Fruit fly (Drosophila melanogaster): ENCODE measurements around the gene CG7573.
A peak's percentile ranks its signal among the peaks of the same experiment; 100 is the strongest.

CG7573 gene

DNA sequence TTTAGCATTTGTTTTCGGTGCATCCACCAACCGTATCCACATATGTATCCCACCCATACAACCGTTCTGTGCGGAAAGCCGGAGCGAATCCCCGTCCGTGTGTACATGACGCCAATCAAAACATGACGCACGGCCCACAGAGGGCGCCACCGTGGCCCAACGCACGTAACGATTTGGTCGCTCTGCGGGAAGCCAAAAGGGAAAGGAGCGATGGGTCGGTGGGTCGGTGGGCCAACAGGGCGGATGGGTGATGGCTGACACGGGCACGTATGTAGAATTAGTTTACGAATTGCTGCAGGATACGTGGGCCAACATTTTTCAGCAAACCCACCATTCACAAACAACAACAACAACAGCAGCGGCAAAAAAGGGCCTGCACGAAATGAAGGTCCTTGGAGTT lies 47.2 kb downstream of the CG7573 start (continued):
- TF ChIP-seq E2f2 (GFP tag; IDR thresholded peaks at IDR 0.05): no peak; the same call in 1 of the 2 replicates
- TF ChIP-seq trh (GFP tag; optimal IDR thresholded peaks at IDR 0.05): no peak
- TF ChIP-seq sens-2 (GFP tag; IDR thresholded peaks at IDR 0.05): no peak
- no peak for TF ChIP-seq CkIIα-i1 (GFP tag; IDR thresholded peaks at IDR 0.05)
- TF ChIP-seq CG10267 (tag; optimal IDR thresholded peaks at IDR 0.05): no peak
- peak; percentile 24 for TF ChIP-seq nau (GFP tag; optimal IDR thresholded peaks at IDR 0.05)
- no peak for TF ChIP-seq CG13296 (GFP tag; optimal IDR thresholded peaks at IDR 0.05)
- TF ChIP-seq Usf (GFP tag; optimal IDR thresholded peaks at IDR 0.05): no peak
- no peak for TF ChIP-seq Sox100B (GFP tag; optimal IDR thresholded peaks at IDR 0.05)
- no peak for TF ChIP-seq dmrt99B (tag; optimal IDR thresholded peaks at IDR 0.05)
- peak; percentile 4 for TF ChIP-seq chn (GFP tag; optimal IDR thresholded peaks at IDR 0.05)
- peak; percentile 62 for TF ChIP-seq CG32532 (GFP tag; IDR thresholded peaks at IDR 0.05)
- TF ChIP-seq sens (GFP tag): peak; percentile 26
- TF ChIP-seq zen2 (GFP tag; IDR thresholded peaks at IDR 0.05; ENCODE audit: partially characterized antibody): no peak
- TF ChIP-seq CG7357 (GFP tag; IDR thresholded peaks at IDR 0.05): no peak
- peak; percentile 60 for TF ChIP-seq Hey (tag; optimal IDR thresholded peaks at IDR 0.05)
- TF ChIP-seq maf-S (GFP tag; optimal IDR thresholded peaks at IDR 0.05): no peak
- no peak for TF ChIP-seq CG18262 (tag; optimal IDR thresholded peaks at IDR 0.05)
- TF ChIP-seq CG18011 (GFP tag; optimal IDR thresholded peaks at IDR 0.05): no peak
- peak; percentile 15 for TF ChIP-seq CG11398 (GFP tag; optimal IDR thresholded peaks at IDR 0.05)
- TF ChIP-seq CG9932 (GFP tag; IDR thresholded peaks at IDR 0.05): peak; percentile 35; the same call in 1 of the 2 replicates
- TF ChIP-seq crol (GFP tag; IDR thresholded peaks at IDR 0.05): no peak
- TF ChIP-seq chinmo (GFP tag; IDR thresholded peaks at IDR 0.05; ENCODE audit: partially characterized antibody): 0 out of 4 replicates have a peak, but pooled peaks have one; percentile 21
- TF ChIP-seq zfh1 (GFP tag; IDR thresholded peaks at IDR 0.05): peak; percentile 60; the same call in 2 of the 3 replicates
- TF ChIP-seq Bteb2 (GFP tag; optimal IDR thresholded peaks at IDR 0.05): no peak
- no peak for TF ChIP-seq CG4617 (GFP tag; optimal IDR thresholded peaks at IDR 0.05; ENCODE audit: borderline replicate concordance)
- TF ChIP-seq Myb (GFP tag; optimal IDR thresholded peaks at IDR 0.05): no peak
- peak; percentile 70 for TF ChIP-seq CG7372 (GFP tag; IDR thresholded peaks at IDR 0.05)
- no peak for TF ChIP-seq tio (GFP tag; optimal IDR thresholded peaks at IDR 0.05)
- no peak for TF ChIP-seq CG3163 (GFP tag; optimal IDR thresholded peaks at IDR 0.05)
- TF ChIP-seq amos (GFP tag; IDR thresholded peaks at IDR 0.05; ENCODE audit: partially characterized antibody): no peak; the same call in 1 of the 2 replicates
- no peak for TF ChIP-seq Taf1 (GFP tag; IDR thresholded peaks at IDR 0.05)
- no peak for TF ChIP-seq h (optimal IDR thresholded peaks at IDR 0.05)
- TF ChIP-seq CG9609 (GFP tag; optimal IDR thresholded peaks at IDR 0.05): peak; percentile 4
- TF ChIP-seq HmgD (GFP tag; optimal IDR thresholded peaks at IDR 0.05): no peak
- TF ChIP-seq CG12744 (GFP tag; optimal IDR thresholded peaks at IDR 0.05): no peak
- no peak for TF ChIP-seq CG10654 (GFP tag; optimal IDR thresholded peaks at IDR 0.05)
- TF ChIP-seq esg (GFP tag; conservative IDR thresholded peaks at IDR 0.05): no peak
- TF ChIP-seq CG30403 (GFP tag; optimal IDR thresholded peaks at IDR 0.05): no peak
- no peak for TF ChIP-seq ems (GFP tag; optimal IDR thresholded peaks at IDR 0.05)
- TF ChIP-seq NC2β (GFP tag; optimal IDR thresholded peaks at IDR 0.05): no peak
- no peak for TF ChIP-seq sim (GFP tag; IDR thresholded peaks at IDR 0.05)
- no peak for TF ChIP-seq Doc3 (GFP tag; IDR thresholded peaks at IDR 0.05; ENCODE audit: partially characterized antibody)
- no peak for TF ChIP-seq fu2 (GFP tag; optimal IDR thresholded peaks at IDR 0.05)
- TF ChIP-seq CG7745 (tag; optimal IDR thresholded peaks at IDR 0.05): no peak
- no peak for TF ChIP-seq CG10274 (GFP tag; optimal IDR thresholded peaks at IDR 0.05)
- no peak for TF ChIP-seq pum (GFP tag; optimal IDR thresholded peaks at IDR 0.05)
- no peak for TF ChIP-seq cwo (GFP tag; optimal IDR thresholded peaks at IDR 0.05)
- TF ChIP-seq Side (GFP tag; optimal IDR thresholded peaks at IDR 0.05): no peak
- no peak for TF ChIP-seq seq (GFP tag; IDR thresholded peaks at IDR 0.05)
- TF ChIP-seq lov (optimal IDR thresholded peaks at IDR 0.05): no peak
- TF ChIP-seq lov (GFP tag; IDR thresholded peaks at IDR 0.05): 0 out of 3 replicates have a peak, but pooled peaks have one; percentile 69

Measured in whole organism, embryonic.